Worm (Caenorhabditis elegans) whole organism, midembryonic: Measurements from ENCODE around the gene ZK856.19.

ENCODE experiments used
- T22C8.4 ChIP-seq: fragments of 200-800 bp; sonication (Bioruptor generic); IDR thresholded peaks from 2 replicates; pipeline ENCODE4 v1.3.6; 2022; ENCODE audit warnings: missing genetic modification characterization, missing compliant biosample characterization
- cog-1 ChIP-seq: sonication (generic microtip); optimal IDR thresholded peaks from 2 replicates; lab custom pipeline; 2016; ENCODE audit warnings: missing genetic modification characterization, missing compliant biosample characterization
- flt-1 ChIP-seq: fragments of 200-800 bp; sonication (Bioruptor generic); IDR thresholded peaks from 2 replicates; pipeline ENCODE4 v1.3.6; 2022; ENCODE audit warnings: missing genetic modification characterization, missing compliant biosample characterization
- klf-2 ChIP-seq: fragments of 200-800 bp; sonication (Bioruptor generic); conservative IDR thresholded peaks from 2 replicates; pipeline ENCODE4 v1.3.6; 2022; ENCODE audit warnings: missing genetic modification reagents, missing genetic modification characterization, missing compliant biosample characterization
- med-1 ChIP-seq: sonication (generic microtip); optimal IDR thresholded peaks from 2 replicates; lab custom pipeline; 2017; ENCODE audit warnings: missing genetic modification characterization, mild to moderate bottlenecking, missing compliant biosample characterization, antibody characterized with exemption, missing genetic modification reagents; ENCODE audit not compliant: insufficient read depth
- ref-1 ChIP-seq: fragments of 200-800 bp; sonication (Bioruptor generic); conservative IDR thresholded peaks from 2 replicates; pipeline ENCODE4 v1.3.6; 2022; ENCODE audit warnings: missing genetic modification reagents, missing genetic modification characterization, missing compliant biosample characterization
- tab-1 ChIP-seq: fragments of 200-800 bp; sonication (Bioruptor generic); IDR thresholded peaks from 2 replicates; pipeline ENCODE4 v1.3.6; 2022; ENCODE audit warnings: missing genetic modification characterization, missing compliant biosample characterization
- ztf-23 ChIP-seq: fragments of 200-800 bp; sonication (Bioruptor generic); IDR thresholded peaks from 2 replicates; pipeline ENCODE4 v1.3.6; 2022; ENCODE audit warnings: missing genetic modification reagents, missing genetic modification characterization, missing compliant biosample characterization
- ztf-29 ChIP-seq: fragments of 200-800 bp; sonication (Bioruptor generic); IDR thresholded peaks from 2 replicates; pipeline ENCODE4 v1.3.6; 2022; ENCODE audit warnings: missing genetic modification reagents, missing genetic modification characterization, missing compliant biosample characterization

DNA sequence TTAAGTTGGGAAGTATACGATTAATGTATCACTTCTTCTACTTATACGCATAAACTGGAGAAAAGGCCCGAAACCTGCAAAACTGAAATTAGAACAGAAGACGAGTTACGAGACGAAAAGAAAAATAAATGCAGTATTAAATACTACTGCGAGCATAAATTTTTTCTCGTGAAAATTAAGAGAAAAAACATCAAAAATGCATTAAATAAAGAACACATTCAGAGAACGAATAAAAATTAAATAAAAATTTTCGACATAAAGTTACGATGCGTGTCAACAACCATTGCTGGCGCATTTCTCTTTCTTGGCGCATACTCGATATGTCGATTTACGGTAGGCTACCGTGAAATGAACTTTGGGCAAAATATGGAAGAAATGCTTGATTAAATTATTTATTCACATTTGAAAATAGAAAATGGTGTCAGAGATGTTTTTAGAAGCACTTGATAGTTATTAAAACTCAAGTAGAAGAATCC, at the start of gene ZK856.19, which contains the start of gene ZK856.11:
- TF ChIP-seq flt-1, result no peak
- TF ChIP-seq T22C8.4, result no peak
- no peak for TF ChIP-seq ztf-23
- TF ChIP-seq tab-1 (GFP tag; lab: Robert Waterston, UW), result no peak
- TF ChIP-seq ztf-29 (GFP tag; lab: Robert Waterston, UW), result no peak
- no peak for TF ChIP-seq med-1 (GFP tag; lab: Kevin White, UChicago)
- TF ChIP-seq cog-1 (tag; lab: Kevin White, UChicago), result no peak
- TF ChIP-seq ref-1 (GFP tag; lab: Robert Waterston, UW), result no peak
- TF ChIP-seq klf-2 (GFP tag; lab: Robert Waterston, UW), result no peak
